Worm (Caenorhabditis elegans): ENCODE results near the gene eat-4.

Gene eat-4

ce11 chrIII:9149132-9149531, 12.4 kb downstream of the eat-4 start:
- TF ChIP-seq ceh-13 (GFP tag; optimal IDR thresholded peaks at IDR 0.05): no peak
- TF ChIP-seq tbx-37 (GFP tag; conservative IDR thresholded peaks at IDR 0.05): no peak
- no peak for TF ChIP-seq sea-1 (GFP tag; conservative IDR thresholded peaks at IDR 0.05)
- no peak for TF ChIP-seq hmg-4 (GFP tag; optimal IDR thresholded peaks at IDR 0.05)
- TF ChIP-seq pes-1 (GFP tag; IDR thresholded peaks at IDR 0.05): no peak
- no peak for TF ChIP-seq flt-1 (GFP tag; IDR thresholded peaks at IDR 0.05)
- no peak for TF ChIP-seq scrt-1 (GFP tag; IDR thresholded peaks at IDR 0.05)
- no peak for TF ChIP-seq ceh-36 (tag; optimal IDR thresholded peaks at IDR 0.05)
- no peak for TF ChIP-seq ets-7 (tag; optimal IDR thresholded peaks at IDR 0.05)
- TF ChIP-seq ama-1 (optimal IDR thresholded peaks at IDR 0.05): no peak
- no peak for TF ChIP-seq hmbx-1 (tag; optimal IDR thresholded peaks at IDR 0.05)

ce11 chrIII:9151782-9152181, 15.1 kb downstream of the eat-4 start:
- TF ChIP-seq aly-1 (tag; optimal IDR thresholded peaks at IDR 0.05) (no peak), sea-1 (GFP tag; conservative IDR thresholded peaks at IDR 0.05) (no peak), pes-1 (GFP tag; IDR thresholded peaks at IDR 0.05) (no peak)

ce11 chrIII:9152950-9153349, 16.3 kb downstream of the eat-4 start:
- no peak for TF ChIP-seq pes-1 (GFP tag; IDR thresholded peaks at IDR 0.05)
- no peak for TF ChIP-seq tbx-37 (GFP tag; conservative IDR thresholded peaks at IDR 0.05)
- TF ChIP-seq scrt-1 (GFP tag; IDR thresholded peaks at IDR 0.05): no peak
- no peak for TF ChIP-seq tra-4 (tag; optimal IDR thresholded peaks at IDR 0.05)

- TF ChIP-seq tbx-11 (GFP tag; IDR thresholded peaks at IDR 0.05) (no peak), ceh-13 (GFP tag; optimal IDR thresholded peaks at IDR 0.05) (no peak), tra-4 (tag; optimal IDR thresholded peaks at IDR 0.05) (no peak), hnd-1 (tag; optimal IDR thresholded peaks at IDR 0.05) (no peak), F13C5.2 (tag; optimal IDR thresholded peaks at IDR 0.05) (no peak), scrt-1 (GFP tag; IDR thresholded peaks at IDR 0.05) (no peak)
Observed at ce11 chrIII:9153809-9154208, 17.1 kb downstream of the eat-4 start, which contains the start of gene nhl-1. nhl-1 (minus strand) TSS chrIII:9153909.

- TF ChIP-seq flt-1 (GFP tag; IDR thresholded peaks at IDR 0.05) (no peak), hmg-4 (GFP tag; optimal IDR thresholded peaks at IDR 0.05) (no peak), F13C5.2 (tag; optimal IDR thresholded peaks at IDR 0.05) (no peak), pes-1 (GFP tag; IDR thresholded peaks at IDR 0.05) (no peak), hnd-1 (tag; optimal IDR thresholded peaks at IDR 0.05) (no peak), tra-4 (tag; optimal IDR thresholded peaks at IDR 0.05) (no peak), ama-1 (optimal IDR thresholded peaks at IDR 0.05) (no peak), hmbx-1 (tag; optimal IDR thresholded peaks at IDR 0.05) (no peak), scrt-1 (GFP tag; IDR thresholded peaks at IDR 0.05) (no peak), tbx-37 (GFP tag; conservative IDR thresholded peaks at IDR 0.05) (no peak), B0310.2 (tag; optimal IDR thresholded peaks at IDR 0.05) (no peak)
Observed at ce11 chrIII:9154766-9155165, 18.1 kb downstream of the eat-4 start, which contains the start of gene irld-34. irld-34 (plus strand) TSS chrIII:9155066.

- TF ChIP-seq ceh-13 (GFP tag; optimal IDR thresholded peaks at IDR 0.05) (no peak), B0310.2 (tag; optimal IDR thresholded peaks at IDR 0.05) (no peak), scrt-1 (GFP tag; IDR thresholded peaks at IDR 0.05) (no peak), aly-1 (tag; optimal IDR thresholded peaks at IDR 0.05) (no peak), ama-1 (optimal IDR thresholded peaks at IDR 0.05) (no peak), ceh-36 (tag; optimal IDR thresholded peaks at IDR 0.05) (no peak), F13C5.2 (tag; optimal IDR thresholded peaks at IDR 0.05) (no peak), hmbx-1 (tag; optimal IDR thresholded peaks at IDR 0.05) (no peak)
Observed at ce11 chrIII:9161553-9161952, 24.9 kb downstream of the eat-4 start, which contains the start of gene ptr-9. ptr-9 (minus strand) TSS chrIII:9161653.

- TF ChIP-seq aly-1 (tag; optimal IDR thresholded peaks at IDR 0.05) (no peak), hmbx-1 (tag; optimal IDR thresholded peaks at IDR 0.05) (no peak), tbx-11 (GFP tag; IDR thresholded peaks at IDR 0.05) (no peak), pes-1 (GFP tag; IDR thresholded peaks at IDR 0.05) (no peak), B0310.2 (tag; optimal IDR thresholded peaks at IDR 0.05) (no peak), ceh-36 (tag; optimal IDR thresholded peaks at IDR 0.05) (no peak), ama-1 (optimal IDR thresholded peaks at IDR 0.05) (no peak), flt-1 (GFP tag; IDR thresholded peaks at IDR 0.05) (no peak), tbx-37 (GFP tag; conservative IDR thresholded peaks at IDR 0.05) (no peak), scrt-1 (GFP tag; IDR thresholded peaks at IDR 0.05) (no peak), hmg-4 (GFP tag; optimal IDR thresholded peaks at IDR 0.05) (no peak), hnd-1 (tag; optimal IDR thresholded peaks at IDR 0.05) (no peak), sea-1 (GFP tag; conservative IDR thresholded peaks at IDR 0.05) (no peak)
Observed at ce11 chrIII:9162634-9163118, 26.0 kb downstream of the eat-4 start, which contains the start of gene dgk-3. dgk-3 (plus strand) TSS chrIII:9163068.

- TF ChIP-seq flt-1 (GFP tag; IDR thresholded peaks at IDR 0.05): no peak
- TF ChIP-seq sea-1 (GFP tag; conservative IDR thresholded peaks at IDR 0.05): no peak
- no peak for TF ChIP-seq aly-1 (tag; optimal IDR thresholded peaks at IDR 0.05)
- no peak for TF ChIP-seq pes-1 (GFP tag; IDR thresholded peaks at IDR 0.05)
Observed at ce11 chrIII:9172702-9173101, 36.0 kb downstream of the eat-4 start, which contains the start of gene ina-1. ina-1 (minus strand) TSS chrIII:9172802.

ce11 chrIII:9173239-9173638, 36.6 kb downstream of the eat-4 start:
- TF ChIP-seq F13C5.2 (tag; optimal IDR thresholded peaks at IDR 0.05): no peak
- TF ChIP-seq hmg-4 (GFP tag; optimal IDR thresholded peaks at IDR 0.05): no peak

All from whole organism, early embryonic.